Fruit fly (Drosophila melanogaster): ENCODE results near the gene CG6770.

CG6770 gene

dm6 chr2L:12021193-12021592, 24.7 kb downstream of the CG6770 start (continued):
- TF ChIP-seq chn (GFP tag; optimal IDR thresholded peaks at IDR 0.05) (no peak), CoRest (tag; optimal IDR thresholded peaks at IDR 0.05) (peak; percentile 64), CG3281 (GFP tag; optimal IDR thresholded peaks at IDR 0.05) (peak; percentile 80), pfk (GFP tag; optimal IDR thresholded peaks at IDR 0.05) (peak; percentile 20), E2f1 (GFP tag; IDR thresholded peaks at IDR 0.05) (no peak), CG3726 (GFP tag; IDR thresholded peaks at IDR 0.05) (no peak), psq (GFP tag; optimal IDR thresholded peaks at IDR 0.05) (peak; percentile 46), yki (optimal IDR thresholded peaks at IDR 0.05) (no peak), CG34376 (GFP tag; optimal IDR thresholded peaks at IDR 0.05) (peak; percentile 40), Hey (tag; optimal IDR thresholded peaks at IDR 0.05) (peak; percentile 67), CG11456 (GFP tag; IDR thresholded peaks at IDR 0.05) (no peak), wor (GFP tag; IDR thresholded peaks at IDR 0.05) (no peak), CG15696 (tag; optimal IDR thresholded peaks at IDR 0.05) (peak; percentile 68), CG17385 (GFP tag; optimal IDR thresholded peaks at IDR 0.05) (peak; percentile 28), Scr (GFP tag; IDR thresholded peaks at IDR 0.05; ENCODE audit: partially characterized antibody) (no peak), repo (GFP tag; optimal IDR thresholded peaks at IDR 0.05) (no peak), CG33557 (GFP tag; optimal IDR thresholded peaks at IDR 0.05) (peak; percentile 81), nerfin-1 (tag; optimal IDR thresholded peaks at IDR 0.05) (peak; percentile 36), crol (GFP tag; IDR thresholded peaks at IDR 0.05) (no peak), pho (GFP tag; optimal IDR thresholded peaks at IDR 0.05) (peak; percentile 18), sisA (GFP tag; IDR thresholded peaks at IDR 0.05) (no peak), Hr51 (GFP tag; optimal IDR thresholded peaks at IDR 0.05) (peak; percentile 1 to 34), CG8281 (tag; optimal IDR thresholded peaks at IDR 0.05) (peak; percentile 33), CG5245 (GFP tag; optimal IDR thresholded peaks at IDR 0.05) (no peak), CG8290 (GFP tag; optimal IDR thresholded peaks at IDR 0.05) (no peak), CG8290 (tag; optimal IDR thresholded peaks at IDR 0.05) (peak; percentile 47 to 91), BEAF-32 (GFP tag; optimal IDR thresholded peaks at IDR 0.05) (no peak), hbn (GFP tag; IDR thresholded peaks at IDR 0.05; ENCODE audit: partially characterized antibody) (no peak), D (optimal IDR thresholded peaks at IDR 0.05) (no peak), D (GFP tag; optimal IDR thresholded peaks at IDR 0.05) (no peak), CG9797 (GFP tag; optimal IDR thresholded peaks at IDR 0.05) (no peak), seq (GFP tag; IDR thresholded peaks at IDR 0.05) (peak; percentile 78), amos (GFP tag; IDR thresholded peaks at IDR 0.05; ENCODE audit: partially characterized antibody) (no peak), wek (GFP tag; optimal IDR thresholded peaks at IDR 0.05) (peak; percentile 83), slou (GFP tag; optimal IDR thresholded peaks at IDR 0.05) (no peak), CG8359 (GFP tag; optimal IDR thresholded peaks at IDR 0.05; ENCODE audit: borderline replicate concordance) (no peak), az2 (GFP tag; optimal IDR thresholded peaks at IDR 0.05) (no peak), CG13296 (GFP tag; optimal IDR thresholded peaks at IDR 0.05) (peak; percentile 65), caup (GFP tag; optimal IDR thresholded peaks at IDR 0.05; ENCODE audit: severe bottlenecking) (peak; percentile 85), disco-r (GFP tag; optimal IDR thresholded peaks at IDR 0.05) (no peak), CG7745 (tag; optimal IDR thresholded peaks at IDR 0.05) (peak; percentile 71), CG31441 (GFP tag; IDR thresholded peaks at IDR 0.05) (no peak; the same call in 1 of the 2 replicates), dan (GFP tag; IDR thresholded peaks at IDR 0.05) (no peak), CG10462 (GFP tag; optimal IDR thresholded peaks at IDR 0.05) (peak; percentile 56), Atf3 (GFP tag; optimal IDR thresholded peaks at IDR 0.05) (no peak), CG2116 (GFP tag; optimal IDR thresholded peaks at IDR 0.05) (peak; percentile 55), trh (GFP tag; optimal IDR thresholded peaks at IDR 0.05) (peak; percentile 65), CG1792 (GFP tag; optimal IDR thresholded peaks at IDR 0.05) (peak; percentile 20), Sox102F (GFP tag; optimal IDR thresholded peaks at IDR 0.05) (peak; percentile 77), CG11723 (GFP tag; optimal IDR thresholded peaks at IDR 0.05) (peak; percentile 42), CrebB (tag; optimal IDR thresholded peaks at IDR 0.05) (peak; percentile 82), NfI (GFP tag; optimal IDR thresholded peaks at IDR 0.05) (peak; percentile 37)
